Worm (Caenorhabditis elegans): ENCODE results near the gene trpp-12.
A peak's percentile ranks its signal among the peaks of the same experiment; 100 is the strongest.

DNA sequence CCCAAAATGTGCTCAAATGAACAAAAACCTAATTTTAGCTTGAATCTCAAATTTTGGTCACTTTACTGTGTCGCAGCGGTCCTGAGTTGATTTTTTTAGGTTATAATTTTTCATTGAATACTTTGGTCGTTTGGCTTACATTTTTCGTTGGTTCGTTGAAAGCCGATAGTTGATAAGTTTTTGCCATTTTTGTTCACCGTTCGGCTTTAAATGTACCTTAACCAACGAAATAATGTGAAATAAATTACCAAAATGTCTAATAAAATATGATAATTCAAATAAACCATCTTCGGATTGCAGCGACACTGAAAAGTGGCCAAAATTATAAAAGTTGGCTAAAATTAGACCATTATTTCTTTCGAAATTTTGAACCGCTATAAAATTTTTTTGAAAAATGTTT lies 20.8 kb downstream of the trpp-12 start:
- TF ChIP-seq madf-9 (GFP tag; conservative IDR thresholded peaks at IDR 0.05) (no peak), fkh-10 (GFP tag; optimal IDR thresholded peaks at IDR 0.05) (no peak), unc-62 (GFP tag; optimal IDR thresholded peaks at IDR 0.05 in 1 of 2) (peak in 1 of 2 experiments; percentile 94), unc-62 (tag; optimal IDR thresholded peaks at IDR 0.05) (no peak), nhr-11 (tag; optimal IDR thresholded peaks at IDR 0.05) (no peak), lin-13 (GFP tag; optimal IDR thresholded peaks at IDR 0.05) (no peak), ceh-82 (tag; optimal IDR thresholded peaks at IDR 0.05) (no peak), daf-16 (GFP tag; optimal IDR thresholded peaks at IDR 0.05) (no peak), daf-16 (tag; optimal IDR thresholded peaks at IDR 0.05) (no peak)
